Worm (Caenorhabditis elegans) whole organism, L4/young adult: ENCODE results near the gene cyp-33C7.

Experiments
- W03F9.2 ChIP-seq: fragments of 150-350 bp; optimal IDR thresholded peaks from 2 replicates; lab custom pipeline; 2014; ENCODE audit warnings: missing biosample characterization, missing genetic modification characterization
- him-1 ChIP-seq: sonication (generic microtip); optimal IDR thresholded peaks from 2 replicates; lab custom pipeline; 2016; ENCODE audit warnings: missing genotype, missing genetic modification reagents, missing genetic modification characterization, missing compliant biosample characterization

- TF ChIP-seq him-1 (no peak), W03F9.2 (tag; lab: Kevin White, UChicago) (no peak)
Observed at ce11 chrV:2201240-2201639, 49.1 kb upstream of the cyp-33C7 start, which contains the start of gene cyp-32B1.
